Worm (Caenorhabditis elegans): ENCODE results near the gene adr-2.

ce11 chrIII:7201378-7202256 is 31.1 kb downstream of the adr-2 start, which contains the start of gene dpy-31:
- TF ChIP-seq pqm-1 (tag; optimal IDR thresholded peaks at IDR 0.05) (no peak), ztf-11 (tag; optimal IDR thresholded peaks at IDR 0.05) (no peak), ceh-28 (tag; optimal IDR thresholded peaks at IDR 0.05) (no peak), nhr-28 (tag; optimal IDR thresholded peaks at IDR 0.05) (no peak), pha-4 (tag; optimal IDR thresholded peaks at IDR 0.05) (no peak)
